Fruit fly (Drosophila melanogaster): ENCODE measurements around the gene CG16781.

The CG16781 gene

dm6 chrX:3476009-3476408, 12.2 kb upstream of the CG16781 start (continued):
- TF ChIP-seq slbo (GFP tag; IDR thresholded peaks at IDR 0.05): no peak
- TF ChIP-seq ham (GFP tag; IDR thresholded peaks at IDR 0.05): no peak
- TF ChIP-seq CG6791 (GFP tag; IDR thresholded peaks at IDR 0.05; ENCODE audit: partially characterized antibody): no peak
- TF ChIP-seq Neu2 (GFP tag; optimal IDR thresholded peaks at IDR 0.05; ENCODE audit: borderline replicate concordance): no peak
- TF ChIP-seq so (GFP tag; IDR thresholded peaks at IDR 0.05): 0 out of 3 replicates have a peak, but pooled peaks have one; percentile 16
- TF ChIP-seq lmd (GFP tag; IDR thresholded peaks at IDR 0.05): peak; percentile 49; the same call in 1 of the 2 replicates
- peak; percentile 63 for TF ChIP-seq CG17361 (GFP tag; IDR thresholded peaks at IDR 0.05)
- no peak for TF ChIP-seq zf30C (GFP tag; optimal IDR thresholded peaks at IDR 0.05)
- TF ChIP-seq Dll (GFP tag; IDR thresholded peaks at IDR 0.05; ENCODE audit: partially characterized antibody): no peak
- TF ChIP-seq Hr39 (optimal IDR thresholded peaks at IDR 0.05): no peak
- TF ChIP-seq CG1233 (GFP tag; optimal IDR thresholded peaks at IDR 0.05): no peak
- TF ChIP-seq wek (GFP tag; optimal IDR thresholded peaks at IDR 0.05): no peak
- peak; percentile 18; the same call in 1 of the 3 replicates for TF ChIP-seq Aef1 (GFP tag; IDR thresholded peaks at IDR 0.05)
- no peak for TF ChIP-seq Six4 (GFP tag; optimal IDR thresholded peaks at IDR 0.05)
- no peak for TF ChIP-seq Mes4 (GFP tag; optimal IDR thresholded peaks at IDR 0.05)
- TF ChIP-seq al (GFP tag; IDR thresholded peaks at IDR 0.05): no peak
- no peak for TF ChIP-seq CG18599 (GFP tag; optimal IDR thresholded peaks at IDR 0.05)
- no peak for TF ChIP-seq Poxn (GFP tag; IDR thresholded peaks at IDR 0.05)
- TF ChIP-seq sug (tag; optimal IDR thresholded peaks at IDR 0.05): no peak
- TF ChIP-seq dan (GFP tag; IDR thresholded peaks at IDR 0.05): no peak
- TF ChIP-seq CG10959 (GFP tag; IDR thresholded peaks at IDR 0.05): peak; percentile 52; the same call in 1 of the 2 replicates
- no peak for TF ChIP-seq D (optimal IDR thresholded peaks at IDR 0.05)
- peak; percentile 34 for TF ChIP-seq D (GFP tag; optimal IDR thresholded peaks at IDR 0.05)
- no peak for TF ChIP-seq HLH4C (GFP tag; IDR thresholded peaks at IDR 0.05; ENCODE audit: partially characterized antibody)
- peak; percentile 46 for TF ChIP-seq CG7839 (tag; optimal IDR thresholded peaks at IDR 0.05)
- TF ChIP-seq CG6689 (GFP tag; IDR thresholded peaks at IDR 0.05): peak; percentile 53; the same call in 1 of the 2 replicates
- TF ChIP-seq lilli (GFP tag; optimal IDR thresholded peaks at IDR 0.05): peak; percentile 28
- TF ChIP-seq GATAe (GFP tag; conservative IDR thresholded peaks at IDR 0.05): no peak
- no peak for TF ChIP-seq tll (GFP tag; optimal IDR thresholded peaks at IDR 0.05)
- TF ChIP-seq org-1 (GFP tag; optimal IDR thresholded peaks at IDR 0.05): no peak
- TF ChIP-seq esg (GFP tag; conservative IDR thresholded peaks at IDR 0.05): no peak
- TF ChIP-seq btn (GFP tag; optimal IDR thresholded peaks at IDR 0.05): no peak
- TF ChIP-seq dm (GFP tag; optimal IDR thresholded peaks at IDR 0.05): no peak
- TF ChIP-seq CG10366 (GFP tag; IDR thresholded peaks at IDR 0.05): peak; percentile 44; the same call in 1 of the 2 replicates
- TF ChIP-seq schlank (tag; optimal IDR thresholded peaks at IDR 0.05): no peak
- peak; percentile 22; the same call in 1 of the 2 replicates for TF ChIP-seq Gsc (GFP tag; IDR thresholded peaks at IDR 0.05)
- no peak for TF ChIP-seq CG34422 (GFP tag; IDR thresholded peaks at IDR 0.05)
- peak; percentile 69 for TF ChIP-seq Sox102F (GFP tag; optimal IDR thresholded peaks at IDR 0.05)
- peak; percentile 44 for TF ChIP-seq unpg (GFP tag; optimal IDR thresholded peaks at IDR 0.05)
- no peak for TF ChIP-seq CG15601 (tag; optimal IDR thresholded peaks at IDR 0.05)
- peak; percentile 12 for TF ChIP-seq oc (tag; optimal IDR thresholded peaks at IDR 0.05)
- peak; percentile 66 for TF ChIP-seq zfh1 (GFP tag; IDR thresholded peaks at IDR 0.05)
- TF ChIP-seq Lpt (GFP tag; optimal IDR thresholded peaks at IDR 0.05): no peak
- no peak for TF ChIP-seq C15 (GFP tag; IDR thresholded peaks at IDR 0.05)
- peak; percentile 2 for TF ChIP-seq HLH54F (GFP tag; optimal IDR thresholded peaks at IDR 0.05)
- peak; percentile 51 for TF ChIP-seq CG2678 (tag; optimal IDR thresholded peaks at IDR 0.05)
- TF ChIP-seq Drgx (GFP tag; IDR thresholded peaks at IDR 0.05): peak; percentile 82
- no peak for TF ChIP-seq CG11085 (GFP tag; IDR thresholded peaks at IDR 0.05)
- TF ChIP-seq CG14860 (GFP tag; IDR thresholded peaks at IDR 0.05; ENCODE audit: partially characterized antibody): no peak
- no peak for TF ChIP-seq CG12071 (GFP tag; optimal IDR thresholded peaks at IDR 0.05)
- TF ChIP-seq CG12942 (GFP tag; optimal IDR thresholded peaks at IDR 0.05): peak; percentile 24
- peak; percentile 45 for TF ChIP-seq CG1603 (tag; optimal IDR thresholded peaks at IDR 0.05)
